Fruit fly (Drosophila melanogaster) whole organism, adult: Measurements from ENCODE around the gene CG32706.

ENCODE experiments used
- CG12768 ChIP-seq: fragments of 200-800 bp; sonication (Bioruptor generic); optimal IDR thresholded peaks from 2 replicates; lab custom pipeline; 2017; ENCODE audit warnings: missing biosample characterization, missing genetic modification characterization, mild to moderate bottlenecking, moderate library complexity, missing genetic modification reagents
- Clk ChIP-seq: fragments of 200-800 bp; sonication (Bioruptor generic); optimal IDR thresholded peaks from 2 replicates; lab custom pipeline; 2017; ENCODE audit warnings: missing biosample characterization, missing genetic modification characterization
- Hr96 ChIP-seq: fragments of 200-800 bp; sonication (Bioruptor generic); optimal IDR thresholded peaks from 2 replicates; lab custom pipeline; 2016; ENCODE audit warnings: missing biosample characterization, missing genetic modification characterization
- bab1 ChIP-seq: fragments of 200-800 bp; sonication (Bioruptor generic); optimal IDR thresholded peaks from 3 replicates; lab custom pipeline; 2019; ENCODE audit warnings: missing biosample characterization, mild to moderate bottlenecking, missing genetic modification characterization, moderate library complexity
- cnc ChIP-seq, 2 experiments: fragments of >200 bp; optimal IDR thresholded peaks; 2 replicates each; lab custom pipeline; 2017
- kay ChIP-seq: fragments of 200-800 bp; sonication (Bioruptor generic); peaks from one replicate; lab custom pipeline; 2016; ENCODE audit warnings: missing biosample characterization, missing genetic modification characterization, borderline replicate concordance
- pad ChIP-seq: fragments of 200-800 bp; sonication (Bioruptor generic); optimal IDR thresholded peaks from 3 replicates; lab custom pipeline; 2017; ENCODE audit warnings: missing biosample characterization, missing genetic modification characterization, mild to moderate bottlenecking, moderate library complexity, missing genetic modification reagents
- toe ChIP-seq: fragments of 200-800 bp; sonication (Bioruptor generic); optimal IDR thresholded peaks from 2 replicates; lab custom pipeline; 2016; ENCODE audit warnings: missing biosample characterization, missing genetic modification characterization

DNA sequence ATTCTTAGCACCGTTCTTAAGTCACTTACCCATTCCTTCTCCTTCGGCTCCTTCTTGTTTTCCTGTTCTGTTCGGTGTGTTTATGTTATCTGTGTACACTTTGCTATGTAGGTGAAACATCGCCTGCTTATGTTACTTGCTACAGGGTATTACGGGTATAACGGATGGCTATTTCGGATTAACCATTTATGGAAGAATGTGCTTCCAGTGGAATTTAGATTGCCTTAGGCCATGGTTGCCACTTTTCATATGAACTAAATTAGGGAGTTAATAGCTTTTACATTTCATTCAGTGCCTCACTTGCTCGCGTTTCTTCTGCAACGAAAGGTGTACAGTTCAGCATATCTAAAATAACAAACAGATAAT, 38.6 kb upstream of the CG32706 start:
- no peak for TF ChIP-seq pad (GFP tag; lab: Kevin White, UChicago)
- no peak for TF ChIP-seq bab1 (GFP tag; lab: Kevin White, UChicago)
- TF ChIP-seq toe (GFP tag; lab: Kevin White, UChicago) = no peak
- no peak for TF ChIP-seq cnc (optimal IDR thresholded peaks at IDR 0.05; lab: Kevin White, UChicago)
- no peak for TF ChIP-seq Clk
- TF ChIP-seq CG12768 = no peak
- no peak for TF ChIP-seq kay
- no peak for TF ChIP-seq Hr96 (GFP tag; lab: Kevin White, UChicago)
